Worm (Caenorhabditis elegans) whole organism, mixed stage, embryonic: ENCODE data around the gene C54F6.3.
"Not testable (repeated sequence)": the region's sequence is repeated elsewhere in the genome, so short reads cannot be mapped to it uniquely, and the experiment has no call there.

Source experiments
- M03D4.4 ChIP-seq: sonication (generic microtip); optimal IDR thresholded peaks from 2 replicates; lab custom pipeline; 2017; ENCODE audit warnings: mild to moderate bottlenecking, missing genetic modification characterization, missing compliant biosample characterization
- bed-3 ChIP-seq: fragments of 200-800 bp; sonication (Bioruptor generic); optimal IDR thresholded peaks from 3 replicates; lab custom pipeline; 2018; ENCODE audit warnings: mild to moderate bottlenecking, missing genetic modification characterization, moderate library complexity, missing compliant biosample characterization
- blmp-1 ChIP-seq: fragments of 150-350 bp; optimal IDR thresholded peaks from 2 replicates; lab custom pipeline; 2014; ENCODE audit warnings: missing biosample characterization, missing genetic modification characterization
- ceh-39 ChIP-seq: fragments of 150-350 bp; optimal IDR thresholded peaks from 2 replicates; lab custom pipeline; 2014; ENCODE audit warnings: missing biosample characterization, missing genetic modification characterization
- ceh-43 ChIP-seq: fragments of 200-800 bp; sonication (Bioruptor generic); optimal IDR thresholded peaks from 2 replicates; lab custom pipeline; 2018; ENCODE audit warnings: mild to moderate bottlenecking, missing genetic modification characterization, moderate library complexity, missing compliant biosample characterization
- ceh-83 ChIP-seq: fragments of 200-800 bp; sonication (Bioruptor generic); optimal IDR thresholded peaks from 2 replicates; lab custom pipeline; 2018; ENCODE audit warnings: mild to moderate bottlenecking, missing genetic modification characterization, missing compliant biosample characterization
- ces-1 ChIP-seq: fragments of 150-350 bp; optimal IDR thresholded peaks from 2 replicates; lab custom pipeline; 2014; ENCODE audit warnings: missing biosample characterization, missing genetic modification reagents, missing genetic modification characterization
- cnd-1 ChIP-seq: fragments of 200-800 bp; sonication (Bioruptor generic); optimal IDR thresholded peaks from 2 replicates; lab custom pipeline; 2018; ENCODE audit warnings: mild to moderate bottlenecking, missing genetic modification characterization, missing compliant biosample characterization
- drap-1 ChIP-seq: fragments of 200-800 bp; sonication (Bioruptor generic); optimal IDR thresholded peaks from 3 replicates; lab custom pipeline; 2018; ENCODE audit warnings: mild to moderate bottlenecking, missing genetic modification characterization, missing compliant biosample characterization
- elt-1 ChIP-seq: sonication (generic microtip); optimal IDR thresholded peaks from 2 replicates; lab custom pipeline; 2017; ENCODE audit warnings: missing genetic modification characterization, mild to moderate bottlenecking, missing compliant biosample characterization, antibody characterized with exemption, moderate library complexity, borderline replicate concordance; ENCODE audit not compliant: insufficient read depth
- elt-3 ChIP-seq: fragments of 150-350 bp; optimal IDR thresholded peaks from 2 replicates; lab custom pipeline; 2014; ENCODE audit warnings: missing biosample characterization, missing genetic modification characterization
- flh-1 ChIP-seq: fragments of 200-800 bp; sonication (Bioruptor generic); optimal IDR thresholded peaks from 2 replicates; lab custom pipeline; 2018; ENCODE audit warnings: mild to moderate bottlenecking, missing genetic modification characterization, moderate library complexity, missing compliant biosample characterization
- ham-2 ChIP-seq: fragments of 200-800 bp; sonication (Bioruptor generic); optimal IDR thresholded peaks from 2 replicates; lab custom pipeline; 2018; ENCODE audit warnings: mild to moderate bottlenecking, missing genetic modification characterization, missing compliant biosample characterization
- hlh-1 ChIP-seq: fragments of 150-350 bp; optimal IDR thresholded peaks from 2 replicates; lab custom pipeline; 2014; ENCODE audit warnings: missing biosample characterization, missing genetic modification reagents, missing genetic modification characterization
- lin-13 ChIP-seq: fragments of 150-350 bp; optimal IDR thresholded peaks from 2 replicates; lab custom pipeline; 2014; ENCODE audit warnings: missing biosample characterization, missing genetic modification characterization
- lin-32 ChIP-seq: fragments of 200-800 bp; sonication (Bioruptor generic); optimal IDR thresholded peaks from 2 replicates; lab custom pipeline; 2018; ENCODE audit warnings: mild to moderate bottlenecking, missing genetic modification characterization, missing compliant biosample characterization
- lsy-2 ChIP-seq: fragments of 150-350 bp; optimal IDR thresholded peaks from 2 replicates; lab custom pipeline; 2014; ENCODE audit warnings: missing biosample characterization, missing genetic modification characterization
- mab-5 ChIP-seq: fragments of 150-350 bp; optimal IDR thresholded peaks from 2 replicates; lab custom pipeline; 2014; ENCODE audit warnings: missing biosample characterization, missing genetic modification characterization
- mep-1 ChIP-seq: fragments of 150-350 bp; optimal IDR thresholded peaks from 2 replicates; lab custom pipeline; 2017; ENCODE audit warnings: missing biosample characterization, missing genetic modification reagents, missing genetic modification characterization, inconsistent platforms
- mls-2 ChIP-seq: sonication (generic microtip); optimal IDR thresholded peaks from 2 replicates; lab custom pipeline; 2016; ENCODE audit warnings: mild to moderate bottlenecking, missing genetic modification characterization, moderate library complexity, missing compliant biosample characterization
- nhr-12 ChIP-seq: fragments of 150-350 bp; optimal IDR thresholded peaks from 2 replicates; lab custom pipeline; 2014; ENCODE audit warnings: missing biosample characterization, missing genetic modification characterization
- nhr-2 ChIP-seq: fragments of 150-350 bp; optimal IDR thresholded peaks from 2 replicates; lab custom pipeline; 2014; ENCODE audit warnings: missing biosample characterization, missing genetic modification characterization
- nhr-237 ChIP-seq: fragments of 150-350 bp; optimal IDR thresholded peaks from 2 replicates; lab custom pipeline; 2014; ENCODE audit warnings: missing biosample characterization, missing genetic modification characterization
- nhr-28 ChIP-seq: fragments of 150-350 bp; optimal IDR thresholded peaks from 2 replicates; lab custom pipeline; 2014; ENCODE audit warnings: missing biosample characterization, missing genetic modification characterization
- nhr-76 ChIP-seq: sonication (generic microtip); optimal IDR thresholded peaks from 2 replicates; lab custom pipeline; 2017; ENCODE audit warnings: missing biosample characterization, missing genetic modification characterization
- pha-4 ChIP-seq: fragments of 150-350 bp; optimal IDR thresholded peaks from 2 replicates; lab custom pipeline; 2018; ENCODE audit warnings: missing biosample characterization, missing genetic modification reagents, missing genetic modification characterization
- sem-2 ChIP-seq: fragments of 200-800 bp; sonication (Bioruptor generic); optimal IDR thresholded peaks from 2 replicates; lab custom pipeline; 2018; ENCODE audit warnings: mild to moderate bottlenecking, missing genetic modification characterization, missing compliant biosample characterization
- snpc-4 ChIP-seq: fragments of 150-350 bp; optimal IDR thresholded peaks from 2 replicates; lab custom pipeline; 2014; ENCODE audit warnings: missing biosample characterization, missing genetic modification characterization
- sptf-1 ChIP-seq: sonication (generic microtip); optimal IDR thresholded peaks from 2 replicates; lab custom pipeline; 2017; ENCODE audit warnings: mild to moderate bottlenecking, missing genetic modification characterization, moderate library complexity, missing compliant biosample characterization
- tbx-8 ChIP-seq: fragments of 200-800 bp; sonication (Bioruptor generic); optimal IDR thresholded peaks from 2 replicates; lab custom pipeline; 2018; ENCODE audit warnings: mild to moderate bottlenecking, missing genetic modification characterization, moderate library complexity, missing compliant biosample characterization
- unc-120 ChIP-seq: sonication (generic microtip); optimal IDR thresholded peaks from 2 replicates; lab custom pipeline; 2017; ENCODE audit warnings: missing genetic modification characterization, missing compliant biosample characterization; ENCODE audit not compliant: poor library complexity, severe bottlenecking
- unc-39 ChIP-seq: fragments of 150-350 bp; optimal IDR thresholded peaks from 2 replicates; lab custom pipeline; 2014; ENCODE audit warnings: missing biosample characterization, missing genetic modification characterization
- unc-62 ChIP-seq: fragments of 150-350 bp; optimal IDR thresholded peaks from 2 replicates; lab custom pipeline; 2014; ENCODE audit warnings: missing biosample characterization, missing genetic modification reagents, missing genetic modification characterization
- zip-8 ChIP-seq: fragments of 150-350 bp; optimal IDR thresholded peaks from 2 replicates; lab custom pipeline; 2014; ENCODE audit warnings: missing biosample characterization, missing genetic modification characterization

Gene C54F6.3

DNA sequence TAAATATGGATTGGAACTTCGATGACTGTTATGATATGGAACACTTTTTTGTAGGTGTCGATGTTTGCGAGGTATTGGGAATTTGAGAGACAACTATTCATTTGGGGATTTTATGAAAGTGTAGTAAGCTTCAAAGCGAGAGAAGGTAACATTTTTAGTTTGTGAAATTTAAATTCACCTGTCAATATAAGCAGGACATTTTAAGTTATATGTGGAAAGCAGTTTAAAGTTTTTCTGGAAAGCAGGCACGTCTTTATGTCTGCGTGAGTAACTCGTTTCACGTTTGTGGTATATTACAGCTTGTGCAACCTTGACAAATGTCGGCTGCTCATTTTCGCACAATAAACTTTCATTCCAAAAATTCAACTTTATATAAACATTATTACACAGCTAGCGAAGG, 28.8 kb upstream of the C54F6.3 start, which contains the start of gene srh-229:
Gene srh-229, minus strand, starts transcription at position 101 of the 400 bp plus-strand sequence.
- no peak for TF ChIP-seq sptf-1 (tag; lab: Kevin White, UChicago)
- TF ChIP-seq tbx-8 (GFP tag; lab: Kevin White, UChicago) = no peak
- TF ChIP-seq ceh-43 (GFP tag; lab: Kevin White, UChicago) = no peak
- TF ChIP-seq pha-4 = no peak
- TF ChIP-seq lsy-2 (tag; lab: Kevin White, UChicago) = no peak
- TF ChIP-seq hlh-1 = no peak
- no peak for TF ChIP-seq unc-120 (tag; lab: Kevin White, UChicago)
- no peak for TF ChIP-seq mab-5
- no peak for TF ChIP-seq drap-1
- no peak for TF ChIP-seq lin-32 (GFP tag; lab: Kevin White, UChicago)
- TF ChIP-seq nhr-76 (tag; lab: Kevin White, UChicago) = no peak
- TF ChIP-seq flh-1 (GFP tag; lab: Kevin White, UChicago) = no peak
- no peak for TF ChIP-seq nhr-237 (tag; lab: Kevin White, UChicago)
- no peak for TF ChIP-seq nhr-2 (tag; lab: Kevin White, UChicago)
- no peak for TF ChIP-seq M03D4.4 (tag; lab: Kevin White, UChicago)
- no peak for TF ChIP-seq cnd-1 (tag; lab: Kevin White, UChicago)
- no peak for TF ChIP-seq ces-1
- TF ChIP-seq ceh-39 (tag; lab: Kevin White, UChicago) = no peak
- no peak for TF ChIP-seq nhr-28 (tag; lab: Kevin White, UChicago)
- TF ChIP-seq ham-2 (GFP tag; lab: Kevin White, UChicago) = no peak

DNA sequence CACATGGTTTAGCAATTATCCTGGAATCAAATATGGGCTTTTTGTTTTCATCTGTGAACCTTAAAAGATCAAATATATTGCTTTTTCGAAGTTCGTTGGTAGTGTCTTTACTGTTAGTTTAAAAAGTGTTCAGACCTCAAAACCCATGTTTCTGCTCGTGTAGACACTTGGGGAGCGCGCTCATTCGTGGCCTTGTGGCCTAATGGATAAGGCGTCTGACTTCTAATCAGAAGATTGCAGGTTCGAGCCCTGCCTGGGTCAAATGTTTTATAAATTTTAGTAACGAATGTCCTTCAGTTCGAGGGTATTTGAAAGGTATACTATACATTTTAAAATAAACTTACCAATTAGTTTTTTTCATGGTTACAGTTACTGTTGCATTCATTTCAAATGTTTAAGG, 26.8 kb upstream of the C54F6.3 start:
- no peak for TF ChIP-seq tbx-8 (GFP tag; lab: Kevin White, UChicago)
- no peak for TF ChIP-seq ces-1
- no peak for TF ChIP-seq elt-1 (tag; lab: Kevin White, UChicago)
- no peak for TF ChIP-seq unc-39
- no peak for TF ChIP-seq mls-2
- no peak for TF ChIP-seq ham-2 (GFP tag; lab: Kevin White, UChicago)
- no peak for TF ChIP-seq nhr-12 (tag; lab: Kevin White, UChicago)
- TF ChIP-seq nhr-28 (tag; lab: Kevin White, UChicago) = no peak
- TF ChIP-seq ceh-43 (GFP tag; lab: Kevin White, UChicago) = no peak
- TF ChIP-seq nhr-76 (tag; lab: Kevin White, UChicago) = no peak
- no peak for TF ChIP-seq lin-13
- TF ChIP-seq lin-32 (GFP tag; lab: Kevin White, UChicago) = no peak
- TF ChIP-seq unc-120 (tag; lab: Kevin White, UChicago) = no peak
- no peak for TF ChIP-seq ceh-39 (tag; lab: Kevin White, UChicago)
- no peak for TF ChIP-seq sptf-1 (tag; lab: Kevin White, UChicago)
- no peak for TF ChIP-seq bed-3
- TF ChIP-seq unc-62 (GFP tag; lab: Kevin White, UChicago) = no peak
- TF ChIP-seq zip-8 (tag; lab: Kevin White, UChicago) = no peak

DNA sequence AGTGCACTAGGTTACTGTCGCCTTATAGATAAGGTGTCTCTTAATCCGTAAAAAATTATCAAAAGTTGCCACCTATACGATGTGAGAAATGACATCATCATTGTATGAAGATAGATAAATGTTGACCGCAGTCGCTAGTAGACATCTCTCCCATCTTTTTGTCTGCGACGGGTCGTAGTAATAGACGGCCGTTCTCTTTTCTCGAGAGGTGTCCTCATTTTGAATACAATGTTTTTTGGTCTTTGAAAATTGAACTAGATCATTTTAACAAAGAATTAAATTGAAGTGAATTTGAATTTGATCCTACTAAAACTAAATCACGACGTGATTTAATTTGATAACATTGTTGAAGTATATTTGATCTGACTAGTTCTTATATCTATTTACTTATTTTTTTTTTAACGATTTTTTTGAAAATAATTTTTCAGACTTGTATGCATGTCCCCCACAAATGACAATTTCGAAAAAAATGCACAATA, 24.4 kb upstream of the C54F6.3 start, which contains the start of the genes str-31 and nhr-172:
Gene str-31, minus strand, starts transcription at position 101 of the 479 bp plus-strand sequence.
Gene nhr-172, plus strand, starts transcription at position 429 of the 479 bp plus-strand sequence.
- TF ChIP-seq nhr-12 (tag; lab: Kevin White, UChicago) = no peak
- peak; percentile 19 for TF ChIP-seq unc-62 (GFP tag; lab: Kevin White, UChicago)

- not testable (repeated sequence) for TF ChIP-seq flh-1 (GFP tag; lab: Kevin White, UChicago); blmp-1 (tag; lab: Kevin White, UChicago); mep-1
Measured at ce11 chrV:7511465-7511864, 21.6 kb upstream of the C54F6.3 start, which contains the start of gene nhr-171. TSS of gene nhr-171 (plus strand) at chrV:7511765.

DNA sequence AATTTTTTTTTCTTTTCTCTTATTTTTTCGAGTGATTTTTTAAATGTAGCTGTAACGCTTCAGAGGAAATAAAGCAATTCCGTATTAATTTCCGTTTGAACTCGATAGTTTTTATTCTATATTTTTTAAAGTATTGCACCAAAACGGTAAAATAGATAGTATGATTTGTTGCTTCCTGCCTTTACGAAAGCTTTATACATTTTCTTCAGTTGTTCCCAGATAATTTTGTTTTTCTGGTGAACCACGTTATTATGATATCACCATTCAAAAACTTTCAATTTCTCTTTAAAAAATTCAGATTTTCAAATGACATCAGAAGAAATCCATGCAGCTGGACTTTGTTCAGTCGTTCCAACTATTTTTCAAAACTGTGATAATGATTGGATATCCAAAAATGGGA, 18.1 kb upstream of the C54F6.3 start, which contains the start of gene srb-18:
Gene srb-18, plus strand, starts transcription at position 301 of the 400 bp plus-strand sequence.
- TF ChIP-seq bed-3 (no peak), unc-39 (no peak), mls-2 (no peak), lsy-2 (tag; lab: Kevin White, UChicago) (no peak), ces-1 (no peak), sem-2 (GFP tag; lab: Kevin White, UChicago) (no peak), elt-1 (tag; lab: Kevin White, UChicago) (no peak), nhr-28 (tag; lab: Kevin White, UChicago) (no peak), tbx-8 (GFP tag; lab: Kevin White, UChicago) (no peak), unc-62 (GFP tag; lab: Kevin White, UChicago) (no peak), cnd-1 (tag; lab: Kevin White, UChicago) (no peak), nhr-2 (tag; lab: Kevin White, UChicago) (no peak), lin-13 (no peak), ceh-83 (no peak), lin-32 (GFP tag; lab: Kevin White, UChicago) (no peak), elt-3 (tag; lab: Kevin White, UChicago) (no peak), snpc-4 (tag; lab: Kevin White, UChicago) (no peak), flh-1 (GFP tag; lab: Kevin White, UChicago) (no peak), mep-1 (no peak), ceh-43 (GFP tag; lab: Kevin White, UChicago) (no peak)
